Fruit fly (Drosophila melanogaster) whole organism, embryonic: ENCODE results near the gene Rdh.

Experiments used
- CG10321 ChIP-seq: fragments of 200-800 bp; sonication (Bioruptor generic); IDR thresholded peaks from 2 replicates; pipeline ENCODE4 v1.3.6; 2022; ENCODE audit warnings: missing biosample characterization, missing genetic modification characterization
- CG10462 ChIP-seq: fragments of 200-800 bp; sonication (Bioruptor generic); optimal IDR thresholded peaks from 2 replicates; lab custom pipeline; 2016; ENCODE audit warnings: missing biosample characterization, missing genetic modification characterization
- CG11696 ChIP-seq: fragments of 200-800 bp; sonication (Bioruptor generic); IDR thresholded peaks from 2 replicates; pipeline ENCODE4 v1.3.6; 2022; ENCODE audit warnings: missing biosample characterization, missing genetic modification characterization
- CG12299 ChIP-seq: fragments of 200-800 bp; sonication (Bioruptor generic); optimal IDR thresholded peaks from 2 replicates; lab custom pipeline; 2018; ENCODE audit warnings: missing biosample characterization, mild to moderate bottlenecking, missing genetic modification characterization
- CG12391 ChIP-seq: fragments of 200-800 bp; sonication (Bioruptor generic); optimal IDR thresholded peaks from 3 replicates; lab custom pipeline; 2018; ENCODE audit warnings: missing biosample characterization, mild to moderate bottlenecking, missing genetic modification characterization, moderate library complexity
- CG13123 ChIP-seq: fragments of 200-800 bp; sonication (Bioruptor generic); optimal IDR thresholded peaks from 2 replicates; lab custom pipeline; 2016; ENCODE audit warnings: missing biosample characterization, missing genetic modification characterization
- CG13424 ChIP-seq: fragments of 200-800 bp; sonication (Bioruptor generic); optimal IDR thresholded peaks from 2 replicates; lab custom pipeline; 2019; ENCODE audit warnings: missing biosample characterization, mild to moderate bottlenecking, missing genetic modification characterization, moderate library complexity
- CG14441 ChIP-seq: fragments of 200-800 bp; sonication (Bioruptor generic); IDR thresholded peaks from 2 replicates; pipeline ENCODE4 v1.3.6; 2022; ENCODE audit warnings: missing biosample characterization, missing genetic modification characterization
- CG14965 ChIP-seq: fragments of 200-800 bp; sonication (Bioruptor generic); optimal IDR thresholded peaks from 2 replicates; lab custom pipeline; 2016; ENCODE audit warnings: missing biosample characterization, missing genetic modification characterization, borderline replicate concordance
- CG15479 ChIP-seq: fragments of 200-800 bp; sonication (Bioruptor generic); optimal IDR thresholded peaks from 3 replicates; lab custom pipeline; 2019; ENCODE audit warnings: missing biosample characterization, mild to moderate bottlenecking, missing genetic modification characterization, moderate library complexity
- CG18764 ChIP-seq: fragments of 200-800 bp; sonication (Bioruptor generic); optimal IDR thresholded peaks from 3 replicates; lab custom pipeline; 2016; ENCODE audit warnings: missing biosample characterization, missing genetic modification characterization
- CG2712 ChIP-seq: fragments of 200-800 bp; optimal IDR thresholded peaks from 3 replicates; lab custom pipeline; 2019; ENCODE audit warnings: missing biosample characterization, mild to moderate bottlenecking, missing genetic modification characterization, moderate library complexity
- CG31441 ChIP-seq: fragments of 200-800 bp; sonication (Bioruptor generic); IDR thresholded peaks from 2 replicates; pipeline ENCODE4 v1.3.6; 2022; ENCODE audit warnings: missing biosample characterization, missing genetic modification characterization
- CG33557 ChIP-seq: fragments of 200-800 bp; sonication (Bioruptor generic); optimal IDR thresholded peaks from 2 replicates; lab custom pipeline; 2019; ENCODE audit warnings: missing biosample characterization, mild to moderate bottlenecking, missing genetic modification characterization, moderate library complexity
- CG42726 ChIP-seq: fragments of 200-800 bp; sonication (Bioruptor generic); IDR thresholded peaks from 2 replicates; pipeline ENCODE4 v1.3.6; 2022; ENCODE audit warnings: missing biosample characterization, missing genetic modification characterization; ENCODE audit not compliant: partially characterized antibody
- CG5180 ChIP-seq: fragments of 200-800 bp; sonication (Bioruptor generic); optimal IDR thresholded peaks from 3 replicates; lab custom pipeline; 2017; ENCODE audit warnings: missing biosample characterization, missing genetic modification characterization, mild to moderate bottlenecking, moderate library complexity, missing genetic modification reagents
- CG7786 ChIP-seq: fragments of 200-800 bp; sonication (Bioruptor generic); optimal IDR thresholded peaks from 2 replicates; lab custom pipeline; 2016; ENCODE audit warnings: missing biosample characterization, missing genetic modification characterization
- CG7839 ChIP-seq: fragments of 200-800 bp; sonication (Bioruptor generic); optimal IDR thresholded peaks from 3 replicates; lab custom pipeline; 2018; ENCODE audit warnings: missing biosample characterization, mild to moderate bottlenecking, missing genetic modification characterization, moderate library complexity
- CG7928 ChIP-seq: fragments of 200-800 bp; sonication (Bioruptor generic); optimal IDR thresholded peaks from 2 replicates; lab custom pipeline; 2017; ENCODE audit warnings: missing biosample characterization, mild to moderate bottlenecking, missing genetic modification characterization
- CG8478 ChIP-seq: fragments of >200 bp; optimal IDR thresholded peaks from 2 replicates; lab custom pipeline; 2018
- CG9876 ChIP-seq: fragments of 200-800 bp; sonication (Bioruptor generic); optimal IDR thresholded peaks from 2 replicates; lab custom pipeline; 2016; ENCODE audit warnings: missing biosample characterization, missing genetic modification characterization
- CG9932 ChIP-seq: fragments of 200-800 bp; sonication (Bioruptor generic); IDR thresholded peaks from 2 replicates; pipeline ENCODE4 v1.3.6; 2022; ENCODE audit warnings: missing biosample characterization, missing genetic modification characterization
- CoRest ChIP-seq: fragments of 200-800 bp; sonication (Bioruptor generic); optimal IDR thresholded peaks from 3 replicates; lab custom pipeline; 2018; ENCODE audit warnings: missing biosample characterization, mild to moderate bottlenecking, missing genetic modification characterization, moderate library complexity
- E2f1 ChIP-seq: fragments of 200-800 bp; sonication (Bioruptor generic); IDR thresholded peaks from 2 replicates; pipeline ENCODE4 v1.3.6; 2022; ENCODE audit warnings: missing biosample characterization, missing genetic modification characterization
- Hr3 ChIP-seq: fragments of 200-800 bp; sonication (Bioruptor generic); optimal IDR thresholded peaks from 3 replicates; lab custom pipeline; 2016; ENCODE audit warnings: missing biosample characterization, missing genetic modification characterization
- Lhr ChIP-seq: fragments of 200-800 bp; sonication (Bioruptor generic); optimal IDR thresholded peaks from 3 replicates; lab custom pipeline; 2017; ENCODE audit warnings: mild to moderate bottlenecking, missing biosample characterization, missing genetic modification reagents, missing genetic modification characterization
- NC2β ChIP-seq: fragments of 200-800 bp; sonication (Bioruptor generic); optimal IDR thresholded peaks from 2 replicates; lab custom pipeline; 2016; ENCODE audit warnings: missing biosample characterization, missing genetic modification characterization
- NFAT ChIP-seq: fragments of 200-800 bp; sonication (Bioruptor generic); IDR thresholded peaks from 2 replicates; pipeline ENCODE4 v1.3.6; 2022; ENCODE audit warnings: missing biosample characterization, missing genetic modification characterization
- Nf-YC ChIP-seq: fragments of 200-800 bp; optimal IDR thresholded peaks from 3 replicates; lab custom pipeline; 2019; ENCODE audit warnings: missing biosample characterization, mild to moderate bottlenecking, missing genetic modification characterization, moderate library complexity
- Opbp ChIP-seq: fragments of 200-800 bp; sonication (Bioruptor generic); IDR thresholded peaks from 3 replicates; pipeline ENCODE4 v1.3.6; 2022; ENCODE audit warnings: missing biosample characterization, missing genetic modification characterization; ENCODE audit not compliant: partially characterized antibody
- Scr ChIP-seq: fragments of 200-800 bp; sonication (Bioruptor generic); IDR thresholded peaks from 2 replicates; pipeline ENCODE4 v1.3.6; 2022; ENCODE audit warnings: missing biosample characterization, missing genetic modification characterization; ENCODE audit not compliant: partially characterized antibody
- Ssrp ChIP-seq: fragments of 200-800 bp; sonication (Bioruptor generic); optimal IDR thresholded peaks from 2 replicates; lab custom pipeline; 2018; ENCODE audit warnings: missing biosample characterization, mild to moderate bottlenecking, missing genetic modification characterization, moderate library complexity
- Usf ChIP-seq: fragments of 200-800 bp; sonication (Bioruptor generic); optimal IDR thresholded peaks from 2 replicates; lab custom pipeline; 2017; ENCODE audit warnings: missing genotype, missing biosample characterization, missing genetic modification characterization
- ab ChIP-seq: fragments of 200-800 bp; sonication (Bioruptor generic); optimal IDR thresholded peaks from 2 replicates; lab custom pipeline; 2016; ENCODE audit warnings: missing biosample characterization, missing genetic modification characterization
- ase ChIP-seq: fragments of 200-800 bp; sonication (Bioruptor generic); IDR thresholded peaks from 3 replicates; pipeline ENCODE4 v1.3.6; 2022; ENCODE audit warnings: missing biosample characterization, missing genetic modification characterization
- ato ChIP-seq: fragments of 200-800 bp; sonication (Bioruptor generic); IDR thresholded peaks from 2 replicates; pipeline ENCODE4 v1.3.6; 2022; ENCODE audit warnings: missing biosample characterization, missing genetic modification characterization; ENCODE audit not compliant: partially characterized antibody
- bbx ChIP-seq: fragments of 200-800 bp; sonication (Bioruptor generic); IDR thresholded peaks from 2 replicates; pipeline ENCODE4 v1.3.6; 2022; ENCODE audit warnings: missing biosample characterization, missing genetic modification characterization; ENCODE audit not compliant: partially characterized antibody
- chif ChIP-seq, 2 experiments: fragments of 200-800 bp; sonication (Bioruptor generic); optimal IDR thresholded peaks; 3 replicates each; lab custom pipeline; 2016; ENCODE audit warnings: missing biosample characterization in 2 of 2, missing genetic modification characterization in 2 of 2
- dm ChIP-seq: fragments of 200-800 bp; sonication (Bioruptor generic); optimal IDR thresholded peaks from 3 replicates; lab custom pipeline; 2016; ENCODE audit warnings: missing biosample characterization, missing genetic modification characterization
- esg ChIP-seq: fragments of 200-800 bp; sonication (Bioruptor generic); conservative IDR thresholded peaks from 2 replicates; pipeline ENCODE4 v1.3.6; 2022; ENCODE audit warnings: missing biosample characterization, missing genetic modification characterization
- gce ChIP-seq: fragments of 200-800 bp; sonication (Bioruptor generic); IDR thresholded peaks from 3 replicates; pipeline ENCODE4 v1.3.6; 2022; ENCODE audit warnings: missing biosample characterization, missing genetic modification characterization
- gcm ChIP-seq: fragments of 200-800 bp; sonication (Bioruptor generic); optimal IDR thresholded peaks from 2 replicates; lab custom pipeline; 2019; ENCODE audit warnings: missing biosample characterization, mild to moderate bottlenecking, missing genetic modification characterization, moderate library complexity
- gem ChIP-seq: fragments of 200-800 bp; sonication (Bioruptor generic); optimal IDR thresholded peaks from 2 replicates; lab custom pipeline; 2019; ENCODE audit warnings: missing biosample characterization, mild to moderate bottlenecking, missing genetic modification characterization, moderate library complexity
- grau ChIP-seq: fragments of 200-800 bp; optimal IDR thresholded peaks from 3 replicates; lab custom pipeline; 2019; ENCODE audit warnings: missing biosample characterization, mild to moderate bottlenecking, missing genetic modification characterization, moderate library complexity
- gt ChIP-seq: fragments of 200-800 bp; sonication (Bioruptor generic); IDR thresholded peaks from 2 replicates; pipeline ENCODE4 v1.3.6; 2022; ENCODE audit warnings: missing biosample characterization, missing genetic modification characterization
- lilli ChIP-seq: fragments of 200-800 bp; sonication (Bioruptor generic); optimal IDR thresholded peaks from 3 replicates; lab custom pipeline; 2016; ENCODE audit warnings: missing biosample characterization, missing genetic modification characterization
- lmd ChIP-seq: fragments of 200-800 bp; sonication (Bioruptor generic); IDR thresholded peaks from 2 replicates; pipeline ENCODE4 v1.3.6; 2022; ENCODE audit warnings: missing biosample characterization, missing genetic modification characterization
- maf-S ChIP-seq: fragments of 200-800 bp; sonication (Bioruptor generic); optimal IDR thresholded peaks from 2 replicates; lab custom pipeline; 2016; ENCODE audit warnings: missing biosample characterization, missing genetic modification characterization
- run ChIP-seq: fragments of 200-800 bp; sonication (Bioruptor generic); optimal IDR thresholded peaks from 3 replicates; lab custom pipeline; 2018; ENCODE audit warnings: missing biosample characterization, mild to moderate bottlenecking, missing genetic modification characterization
- so ChIP-seq: fragments of 200-800 bp; sonication (Bioruptor generic); IDR thresholded peaks from 3 replicates; pipeline ENCODE4 v1.3.6; 2022; ENCODE audit warnings: missing biosample characterization, missing genetic modification characterization
- tin ChIP-seq: fragments of 200-800 bp; sonication (Bioruptor generic); optimal IDR thresholded peaks from 3 replicates; lab custom pipeline; 2016; ENCODE audit warnings: missing biosample characterization, missing genetic modification characterization

Gene Rdh

dm6 chr3L:3875004-3875403 lies 49.8 kb downstream of the Rdh start (continued):
- no peak for TF ChIP-seq Nf-YC (tag; lab: Kevin White, UChicago)
- peak; percentile 53 for TF ChIP-seq grau (tag; lab: Kevin White, UChicago)
- 0 out of 2 replicates have a peak, but pooled peaks have one; percentile 18 for TF ChIP-seq esg (GFP tag; lab: Robert Waterston, UW)
- TF ChIP-seq CG7928, result peak; percentile 11
- TF ChIP-seq CG18764 (GFP tag; lab: Kevin White, UChicago), result no peak
- TF ChIP-seq chif (GFP tag; optimal IDR thresholded peaks at IDR 0.05; lab: Kevin White, UChicago), result peak; percentile 15 to 76
- no peak for TF ChIP-seq CG12299 (tag; lab: Kevin White, UChicago)
- no peak for TF ChIP-seq maf-S (GFP tag; lab: Kevin White, UChicago)
- no peak for TF ChIP-seq CG11696
- peak; percentile 53 for TF ChIP-seq CG33557 (GFP tag; lab: Kevin White, UChicago)
- TF ChIP-seq gem (tag; lab: Kevin White, UChicago), result peak; percentile 72
- peak; percentile 35 for TF ChIP-seq CoRest (tag; lab: Kevin White, UChicago)
- TF ChIP-seq ato (GFP tag; lab: Robert Waterston, UW), result no peak
- TF ChIP-seq dm (GFP tag; lab: Kevin White, UChicago), result no peak
- 0 out of 3 replicates have a peak, but pooled peaks have one; percentile 25 for TF ChIP-seq so (GFP tag; lab: Robert Waterston, UW)
- peak; percentile 22 for TF ChIP-seq gcm
- TF ChIP-seq Ssrp, result peak; percentile 60
- peak; percentile 30 for TF ChIP-seq CG13424
- peak; percentile 54 for TF ChIP-seq CG7839
- TF ChIP-seq bbx (GFP tag; lab: Robert Waterston, UW), result no peak
- TF ChIP-seq run (tag; lab: Kevin White, UChicago), result no peak
- TF ChIP-seq lmd (GFP tag; lab: Robert Waterston, UW), result peak; percentile 18; the same call in 1 of the 2 replicates
- TF ChIP-seq Scr (GFP tag; lab: Robert Waterston, UW), result no peak
- no peak for TF ChIP-seq CG9932 (GFP tag; lab: Robert Waterston, UW)
- no peak for TF ChIP-seq CG8478 (lab: Kevin White, UChicago)
- TF ChIP-seq CG10321 (GFP tag; lab: Robert Waterston, UW), result no peak
- TF ChIP-seq ase (GFP tag; lab: Robert Waterston, UW), result 0 out of 3 replicates have a peak, but pooled peaks have one; percentile 23
- no peak for TF ChIP-seq ab
- TF ChIP-seq Usf, result peak; percentile 21
- peak; percentile 43 for TF ChIP-seq CG10462 (GFP tag; lab: Kevin White, UChicago)
- TF ChIP-seq CG13123 (GFP tag; lab: Kevin White, UChicago), result no peak
- TF ChIP-seq gce, result no peak
- peak; percentile 3 for TF ChIP-seq Lhr (GFP tag; lab: Kevin White, UChicago)
- peak; percentile 27 for TF ChIP-seq tin (GFP tag; lab: Kevin White, UChicago)
- TF ChIP-seq Hr3 (GFP tag; lab: Kevin White, UChicago), result peak; percentile 10
- no peak for TF ChIP-seq CG15479 (GFP tag; lab: Kevin White, UChicago)
- no peak for TF ChIP-seq NFAT (GFP tag; lab: Robert Waterston, UW)
- no peak for TF ChIP-seq CG5180 (GFP tag; lab: Kevin White, UChicago)
- TF ChIP-seq lilli (GFP tag; lab: Kevin White, UChicago), result peak; percentile 16
- TF ChIP-seq Opbp (GFP tag; lab: Robert Waterston, UW), result no peak
- TF ChIP-seq gt (GFP tag; lab: Robert Waterston, UW), result no peak
- no peak for TF ChIP-seq CG9876 (GFP tag; lab: Kevin White, UChicago)
- TF ChIP-seq E2f1 (GFP tag; lab: Robert Waterston, UW), result no peak
- TF ChIP-seq NC2β, result peak; percentile 36
- peak; percentile 17 for TF ChIP-seq CG7786
- no peak for TF ChIP-seq CG42726 (GFP tag; lab: Robert Waterston, UW)
- TF ChIP-seq CG14441 (GFP tag; lab: Robert Waterston, UW), result no peak
- peak; percentile 7 for TF ChIP-seq CG14965 (GFP tag; lab: Kevin White, UChicago)
- peak; percentile 50 for TF ChIP-seq CG12391 (tag; lab: Kevin White, UChicago)
- peak; percentile 69 for TF ChIP-seq CG2712 (tag; lab: Kevin White, UChicago)
- TF ChIP-seq CG31441, result peak; percentile 61
